Worm (Caenorhabditis elegans) whole organism, L2 larva: ENCODE data around the gene exc-6.

Experiments used
- C34F6.9 ChIP-seq: fragments of 150-350 bp; optimal IDR thresholded peaks from 2 replicates; lab custom pipeline; 2014; ENCODE audit warnings: missing biosample characterization, missing genetic modification characterization
- F13H6.1 ChIP-seq: sonication (generic microtip); optimal IDR thresholded peaks from 2 replicates; lab custom pipeline; 2016; ENCODE audit warnings: missing genetic modification characterization, missing compliant biosample characterization
- R02D3.7 ChIP-seq: fragments of 150-350 bp; optimal IDR thresholded peaks from 2 replicates; lab custom pipeline; 2014; ENCODE audit warnings: missing biosample characterization, missing genetic modification characterization
- ZK546.5 ChIP-seq: sonication (generic microtip); optimal IDR thresholded peaks from 2 replicates; lab custom pipeline; 2017; ENCODE audit warnings: missing biosample characterization, missing genetic modification characterization
- alr-1 ChIP-seq: fragments of 150-350 bp; optimal IDR thresholded peaks from 2 replicates; lab custom pipeline; 2014; ENCODE audit warnings: missing biosample characterization, missing genetic modification characterization
- aly-2 ChIP-seq: fragments of 150-350 bp; optimal IDR thresholded peaks from 2 replicates; lab custom pipeline; 2014; ENCODE audit warnings: missing biosample characterization, missing genetic modification characterization
- ama-1 ChIP-seq: fragments of 150-350 bp; optimal IDR thresholded peaks from 2 replicates; lab custom pipeline; 2018; ENCODE audit warnings: inconsistent platforms
- blmp-1 ChIP-seq: sonication (generic microtip); optimal IDR thresholded peaks from 2 replicates; lab custom pipeline; 2017; ENCODE audit warnings: missing genetic modification characterization, mild to moderate bottlenecking, missing compliant biosample characterization, antibody characterized with exemption, moderate library complexity; ENCODE audit not compliant: insufficient read depth
- crh-2 ChIP-seq: sonication (generic microtip); optimal IDR thresholded peaks from 2 replicates; lab custom pipeline; 2017; ENCODE audit warnings: missing biosample characterization, missing genetic modification characterization
- dmd-4 ChIP-seq: sonication (generic microtip); optimal IDR thresholded peaks from 2 replicates; lab custom pipeline; 2017; ENCODE audit warnings: missing biosample characterization, missing genetic modification characterization
- egl-27 ChIP-seq: sonication (generic microtip); optimal IDR thresholded peaks from 3 replicates; lab custom pipeline; 2017; ENCODE audit warnings: missing biosample characterization, missing genetic modification reagents, missing genetic modification characterization
- elt-1 ChIP-seq: fragments of 150-350 bp; optimal IDR thresholded peaks from 2 replicates; lab custom pipeline; 2014; ENCODE audit warnings: missing biosample characterization, missing genetic modification characterization
- elt-3 ChIP-seq: sonication (generic microtip); optimal IDR thresholded peaks from 2 replicates; lab custom pipeline; 2017; ENCODE audit warnings: missing biosample characterization, missing genetic modification characterization
- fos-1 ChIP-seq: fragments of 150-350 bp; optimal IDR thresholded peaks from 2 replicates; lab custom pipeline; 2014; ENCODE audit warnings: missing biosample characterization, missing genetic modification characterization
- gmeb-1 ChIP-seq: fragments of 150-350 bp; optimal IDR thresholded peaks from 2 replicates; lab custom pipeline; 2014; ENCODE audit warnings: missing biosample characterization, missing genetic modification characterization
- lin-11 ChIP-seq: fragments of 150-350 bp; sonication (generic microtip); optimal IDR thresholded peaks from 2 replicates; lab custom pipeline; 2014; ENCODE audit warnings: missing biosample characterization, missing genetic modification characterization, inconsistent platforms, mixed read lengths
- lin-13 ChIP-seq: fragments of 150-350 bp; optimal IDR thresholded peaks from 2 replicates; lab custom pipeline; 2014; ENCODE audit warnings: missing biosample characterization, missing genetic modification reagents, missing genetic modification characterization
- lsy-2 ChIP-seq, 2 experiments: fragments of 150-350 bp in 1 of 2; sonication (generic microtip) in 1 of 2; optimal IDR thresholded peaks; 2 replicates each; lab custom pipeline; 2014 to 2017; ENCODE audit warnings: missing biosample characterization in 2 of 2, missing genetic modification characterization in 2 of 2
- mab-5 ChIP-seq: fragments of 150-350 bp; optimal IDR thresholded peaks from 2 replicates; lab custom pipeline; 2014; ENCODE audit warnings: missing biosample characterization, missing genetic modification characterization
- mbf-1 ChIP-seq: sonication (generic microtip); optimal IDR thresholded peaks from 2 replicates; lab custom pipeline; 2017; ENCODE audit warnings: missing biosample characterization, missing genetic modification characterization
- mdl-1 ChIP-seq, 2 experiments: fragments of 150-350 bp in 1 of 2; sonication (generic microtip) in 1 of 2; optimal IDR thresholded peaks; 2 replicates each; lab custom pipeline; 2017; ENCODE audit warnings: missing biosample characterization in 2 of 2, missing genetic modification characterization in 2 of 2
- nhr-10 ChIP-seq: sonication (generic microtip); optimal IDR thresholded peaks from 2 replicates; lab custom pipeline; 2017; ENCODE audit warnings: missing biosample characterization, missing genetic modification characterization
- nhr-129 ChIP-seq: fragments of 150-350 bp; optimal IDR thresholded peaks from 2 replicates; lab custom pipeline; 2014; ENCODE audit warnings: missing biosample characterization, missing genetic modification characterization
- nhr-21 ChIP-seq: fragments of 150-350 bp; optimal IDR thresholded peaks from 2 replicates; lab custom pipeline; 2014; ENCODE audit warnings: missing biosample characterization, missing genetic modification characterization
- nhr-237 ChIP-seq: fragments of 150-350 bp; optimal IDR thresholded peaks from 2 replicates; lab custom pipeline; 2014; ENCODE audit warnings: missing biosample characterization, missing genetic modification characterization
- nhr-25 ChIP-seq: fragments of 150-350 bp; sonication (generic microtip); optimal IDR thresholded peaks from 3 replicates; lab custom pipeline; 2014; ENCODE audit warnings: missing biosample characterization, missing genetic modification characterization
- nhr-6 ChIP-seq: fragments of 150-350 bp; optimal IDR thresholded peaks from 2 replicates; lab custom pipeline; 2014; ENCODE audit warnings: missing biosample characterization, missing genetic modification characterization
- nhr-77 ChIP-seq: fragments of 150-350 bp; optimal IDR thresholded peaks from 2 replicates; lab custom pipeline; 2014; ENCODE audit warnings: missing biosample characterization, missing genetic modification characterization
- peb-1 ChIP-seq: fragments of 150-350 bp; optimal IDR thresholded peaks from 2 replicates; lab custom pipeline; 2014; ENCODE audit warnings: missing biosample characterization, missing genetic modification characterization
- sem-4 ChIP-seq: fragments of 150-350 bp; optimal IDR thresholded peaks from 2 replicates; lab custom pipeline; 2014; ENCODE audit warnings: missing biosample characterization, missing genetic modification reagents, missing genetic modification characterization
- skn-1 ChIP-seq: sonication (generic microtip); optimal IDR thresholded peaks from 2 replicates; lab custom pipeline; 2017; ENCODE audit warnings: missing biosample characterization, missing genetic modification characterization
- sma-3 ChIP-seq: sonication (generic microtip); optimal IDR thresholded peaks from 2 replicates; lab custom pipeline; 2016; ENCODE audit warnings: missing genetic modification reagents, missing genetic modification characterization, missing compliant biosample characterization
- sma-9 ChIP-seq, 2 experiments: fragments of 150-350 bp in 1 of 2; sonication (generic microtip) in 1 of 2; optimal IDR thresholded peaks; 2 replicates each; lab custom pipeline; 2014 to 2016; ENCODE audit warnings: missing genetic modification characterization in 2 of 2, mild to moderate bottlenecking in 1 of 2, missing biosample characterization in 1 of 2, missing compliant biosample characterization in 1 of 2, missing genetic modification reagents in 1 of 2, moderate library complexity in 1 of 2
- snpc-4 ChIP-seq: fragments of 150-350 bp; optimal IDR thresholded peaks from 2 replicates; lab custom pipeline; 2014; ENCODE audit warnings: missing biosample characterization, missing genetic modification characterization
- unc-39 ChIP-seq: fragments of 150-350 bp; optimal IDR thresholded peaks from 2 replicates; lab custom pipeline; 2014; ENCODE audit warnings: missing biosample characterization, missing genetic modification characterization
- unc-55 ChIP-seq: fragments of 150-350 bp; sonication (generic microtip); optimal IDR thresholded peaks from 3 replicates; lab custom pipeline; 2014; ENCODE audit warnings: missing biosample characterization, missing genetic modification reagents, missing genetic modification characterization
- unc-62 ChIP-seq: fragments of 150-350 bp; optimal IDR thresholded peaks from 2 replicates; lab custom pipeline; 2014; ENCODE audit warnings: missing biosample characterization, missing genetic modification reagents, missing genetic modification characterization
- zag-1 ChIP-seq: fragments of 150-350 bp; optimal IDR thresholded peaks from 2 replicates; lab custom pipeline; 2014; ENCODE audit warnings: missing biosample characterization, missing genetic modification characterization
- ztf-11 ChIP-seq: sonication (generic microtip); optimal IDR thresholded peaks from 2 replicates; lab custom pipeline; 2017; ENCODE audit warnings: missing biosample characterization, missing genetic modification characterization
- ztf-4 ChIP-seq: fragments of 150-350 bp; optimal IDR thresholded peaks from 2 replicates; lab custom pipeline; 2014; ENCODE audit warnings: missing biosample characterization, missing genetic modification characterization

exc-6 gene

ce11 chrIII:1142798-1143197 lies 39.8 kb downstream of the exc-6 start, which contains the start of gene smr-1:
Gene smr-1 (plus strand): TSS chrIII:1143172.
- TF ChIP-seq snpc-4 (tag; lab: Kevin White, UChicago) = peak; percentile 49
- TF ChIP-seq ama-1 (lab: Kevin White, UChicago) = peak; percentile 72
- TF ChIP-seq aly-2 (tag; lab: Kevin White, UChicago) = no peak
- TF ChIP-seq nhr-25 = peak; percentile 84
- peak; percentile 87 for TF ChIP-seq sma-9 (GFP tag; optimal IDR thresholded peaks at IDR 0.05; lab: Kevin White, UChicago)
- TF ChIP-seq sma-9 (tag; optimal IDR thresholded peaks at IDR 0.05; lab: Kevin White, UChicago) = no peak
- peak; percentile 80 for TF ChIP-seq F13H6.1
- TF ChIP-seq C34F6.9 (tag; lab: Kevin White, UChicago) = peak; percentile 88
- no peak for TF ChIP-seq ztf-11 (tag; lab: Kevin White, UChicago)
- TF ChIP-seq fos-1 = peak; percentile 58
- TF ChIP-seq zag-1 (tag; lab: Kevin White, UChicago) = peak; percentile 28
- TF ChIP-seq mdl-1 (tag; optimal IDR thresholded peaks at IDR 0.05; lab: Kevin White, UChicago) = peak in 1 of 2 experiments; percentile 45
- TF ChIP-seq ZK546.5 (tag; lab: Kevin White, UChicago) = peak; percentile 13
- TF ChIP-seq mbf-1 (tag; lab: Kevin White, UChicago) = no peak
- no peak for TF ChIP-seq elt-3 (tag; lab: Kevin White, UChicago)
- TF ChIP-seq nhr-6 (tag; lab: Kevin White, UChicago) = peak; percentile 54
- TF ChIP-seq unc-55 (GFP tag; lab: Kevin White, UChicago) = peak; percentile 87
- peak; percentile 80 for TF ChIP-seq ztf-4 (tag; lab: Kevin White, UChicago)
- peak; percentile 78 for TF ChIP-seq egl-27 (tag; lab: Kevin White, UChicago)
- TF ChIP-seq unc-62 = no peak
- TF ChIP-seq blmp-1 (tag; lab: Kevin White, UChicago) = peak; percentile 9
- TF ChIP-seq R02D3.7 = peak; percentile 53
- TF ChIP-seq alr-1 (tag; lab: Kevin White, UChicago) = no peak
- TF ChIP-seq lsy-2 (tag; optimal IDR thresholded peaks at IDR 0.05; lab: Kevin White, UChicago) = peak; percentile 92 to 93
- TF ChIP-seq nhr-77 (tag; lab: Kevin White, UChicago) = peak; percentile 52
- peak; percentile 25 for TF ChIP-seq nhr-237
- TF ChIP-seq nhr-21 (tag; lab: Kevin White, UChicago) = peak; percentile 58
- peak; percentile 87 for TF ChIP-seq crh-2 (tag; lab: Kevin White, UChicago)
- no peak for TF ChIP-seq elt-1 (tag; lab: Kevin White, UChicago)
- TF ChIP-seq lin-11 (tag; lab: Kevin White, UChicago) = peak; percentile 45
- TF ChIP-seq sem-4 (tag; lab: Kevin White, UChicago) = peak; percentile 49
- peak; percentile 86 for TF ChIP-seq mab-5 (tag; lab: Kevin White, UChicago)
- TF ChIP-seq gmeb-1 (tag; lab: Kevin White, UChicago) = peak; percentile 98
- peak; percentile 94 for TF ChIP-seq lin-13 (GFP tag; lab: Kevin White, UChicago)
- no peak for TF ChIP-seq unc-39 (tag; lab: Kevin White, UChicago)
- peak; percentile 78 for TF ChIP-seq nhr-129
- peak; percentile 78 for TF ChIP-seq sma-3 (GFP tag; lab: Kevin White, UChicago)
- TF ChIP-seq, all 48 proteins: peak for 28

DNA sequence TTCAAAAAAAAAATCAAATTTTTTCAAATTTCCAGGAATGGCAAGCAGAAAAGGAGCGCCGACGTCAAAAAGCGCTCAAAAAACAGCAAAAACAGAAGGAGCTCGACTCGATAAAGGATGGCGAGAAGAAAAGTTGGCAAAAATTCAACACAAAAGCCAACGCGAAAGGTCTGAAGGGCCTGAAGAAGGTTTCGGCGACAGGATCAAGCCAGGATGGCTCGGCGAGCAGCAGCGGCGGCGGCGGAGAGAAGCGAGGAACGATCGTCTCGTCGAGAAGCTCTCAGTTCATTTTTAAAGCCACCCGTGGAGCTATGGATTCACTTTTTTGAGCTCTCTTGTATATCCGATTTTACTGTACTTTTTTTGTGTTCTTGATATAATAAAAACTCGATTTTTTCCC lies 41.8 kb downstream of the exc-6 start:
- TF ChIP-seq ZK546.5 (tag; lab: Kevin White, UChicago) (no peak), nhr-25 (no peak), peb-1 (tag; lab: Kevin White, UChicago) (no peak), nhr-10 (tag; lab: Kevin White, UChicago) (no peak), nhr-21 (tag; lab: Kevin White, UChicago) (no peak), dmd-4 (tag; lab: Kevin White, UChicago) (no peak)

DNA sequence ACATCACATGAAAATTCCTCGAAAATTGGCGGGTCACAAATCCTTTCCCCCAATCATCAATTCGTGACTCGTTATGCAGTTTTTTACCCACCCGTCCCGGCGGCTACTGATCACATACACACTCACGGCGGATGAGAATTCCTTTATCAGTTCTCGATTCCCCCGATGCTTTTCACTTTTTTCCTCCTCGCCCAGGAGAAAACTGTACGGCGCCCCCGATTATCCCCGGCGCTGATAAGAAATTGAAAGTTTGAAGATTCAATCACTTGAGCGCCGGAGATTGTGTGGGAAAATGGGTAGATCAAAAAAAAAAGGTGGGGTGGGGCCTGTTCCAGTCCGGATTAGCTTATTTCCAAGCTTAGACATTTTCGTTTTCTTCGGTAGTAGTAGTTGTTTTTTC lies 44.9 kb downstream of the exc-6 start:
- no peak for TF ChIP-seq lin-13 (GFP tag; lab: Kevin White, UChicago)
- peak; percentile 28 for TF ChIP-seq blmp-1 (tag; lab: Kevin White, UChicago)
- no peak for TF ChIP-seq skn-1 (tag; lab: Kevin White, UChicago)
- TF ChIP-seq gmeb-1 (tag; lab: Kevin White, UChicago) = no peak
- no peak for TF ChIP-seq unc-39 (tag; lab: Kevin White, UChicago)
- no peak for TF ChIP-seq lsy-2 (tag; optimal IDR thresholded peaks at IDR 0.05; lab: Kevin White, UChicago)
